Fruit fly (Drosophila melanogaster) whole organism, adult: ENCODE results near the gene dlt.

ENCODE experiments used
- CG11617 ChIP-seq: fragments of 200-800 bp; sonication (Bioruptor generic); optimal IDR thresholded peaks from 2 replicates; lab custom pipeline; 2017; ENCODE audit warnings: mild to moderate bottlenecking, missing biosample characterization, missing genetic modification reagents, missing genetic modification characterization
- CG12768 ChIP-seq: fragments of 200-800 bp; sonication (Bioruptor generic); optimal IDR thresholded peaks from 2 replicates; lab custom pipeline; 2017; ENCODE audit warnings: missing biosample characterization, missing genetic modification characterization, mild to moderate bottlenecking, moderate library complexity, missing genetic modification reagents
- CG14711 ChIP-seq: fragments of 200-800 bp; sonication (Bioruptor generic); optimal IDR thresholded peaks from 2 replicates; lab custom pipeline; 2018; ENCODE audit warnings: missing biosample characterization, mild to moderate bottlenecking, missing genetic modification characterization, moderate library complexity
- CG1620 ChIP-seq: fragments of 200-800 bp; sonication (Bioruptor generic); optimal IDR thresholded peaks from 2 replicates; lab custom pipeline; 2016; ENCODE audit warnings: missing biosample characterization, missing genetic modification characterization
- CG33017 ChIP-seq: fragments of 200-800 bp; sonication (Bioruptor generic); optimal IDR thresholded peaks from 2 replicates; lab custom pipeline; 2018; ENCODE audit warnings: missing biosample characterization, mild to moderate bottlenecking, missing genetic modification characterization, moderate library complexity
- CG5204 ChIP-seq: fragments of 200-800 bp; sonication (Bioruptor generic); optimal IDR thresholded peaks from 2 replicates; lab custom pipeline; 2016; ENCODE audit warnings: missing biosample characterization, missing genetic modification characterization
- CG7045 ChIP-seq: fragments of 200-800 bp; sonication (Bioruptor generic); optimal IDR thresholded peaks from 2 replicates; lab custom pipeline; 2017; ENCODE audit warnings: missing biosample characterization, mild to moderate bottlenecking, missing genetic modification characterization
- CG7101 ChIP-seq: fragments of 200-800 bp; sonication (Bioruptor generic); optimal IDR thresholded peaks from 2 replicates; lab custom pipeline; 2018; ENCODE audit warnings: missing biosample characterization, mild to moderate bottlenecking, missing genetic modification characterization, moderate library complexity
- Clk ChIP-seq: fragments of 200-800 bp; sonication (Bioruptor generic); optimal IDR thresholded peaks from 2 replicates; lab custom pipeline; 2017; ENCODE audit warnings: missing biosample characterization, missing genetic modification characterization
- Crg-1 ChIP-seq: fragments of 200-800 bp; sonication (Bioruptor generic); optimal IDR thresholded peaks from 2 replicates; lab custom pipeline; 2016; ENCODE audit warnings: missing biosample characterization, missing genetic modification characterization
- Hr96 ChIP-seq: fragments of 200-800 bp; sonication (Bioruptor generic); optimal IDR thresholded peaks from 2 replicates; lab custom pipeline; 2016; ENCODE audit warnings: missing biosample characterization, missing genetic modification characterization
- Mnt ChIP-seq: fragments of 200-800 bp; sonication (Bioruptor generic); optimal IDR thresholded peaks from 2 replicates; lab custom pipeline; 2016; ENCODE audit warnings: missing biosample characterization, mild to moderate bottlenecking, missing genetic modification characterization
- bab1 ChIP-seq: fragments of 200-800 bp; sonication (Bioruptor generic); optimal IDR thresholded peaks from 3 replicates; lab custom pipeline; 2019; ENCODE audit warnings: missing biosample characterization, mild to moderate bottlenecking, missing genetic modification characterization, moderate library complexity
- cic ChIP-seq: fragments of 200-800 bp; sonication (Bioruptor generic); optimal IDR thresholded peaks from 2 replicates; lab custom pipeline; 2017; ENCODE audit warnings: missing biosample characterization, mild to moderate bottlenecking, missing genetic modification characterization, moderate library complexity
- cnc ChIP-seq, 2 experiments: fragments of >200 bp; optimal IDR thresholded peaks; 2 replicates each; lab custom pipeline; 2017
- kay ChIP-seq: fragments of 200-800 bp; sonication (Bioruptor generic); peaks from one replicate; lab custom pipeline; 2016; ENCODE audit warnings: missing biosample characterization, missing genetic modification characterization, borderline replicate concordance
- ovo ChIP-seq: fragments of 200-800 bp; sonication (Bioruptor generic); optimal IDR thresholded peaks from 2 replicates; lab custom pipeline; 2016; ENCODE audit warnings: missing biosample characterization, missing genetic modification characterization
- pad ChIP-seq: fragments of 200-800 bp; sonication (Bioruptor generic); optimal IDR thresholded peaks from 3 replicates; lab custom pipeline; 2017; ENCODE audit warnings: missing biosample characterization, missing genetic modification characterization, mild to moderate bottlenecking, moderate library complexity, missing genetic modification reagents
- tj ChIP-seq: fragments of 200-800 bp; sonication (Bioruptor generic); optimal IDR thresholded peaks from 3 replicates; lab custom pipeline; 2017; ENCODE audit warnings: missing biosample characterization, mild to moderate bottlenecking, missing genetic modification characterization, moderate library complexity
- toe ChIP-seq: fragments of 200-800 bp; sonication (Bioruptor generic); optimal IDR thresholded peaks from 2 replicates; lab custom pipeline; 2016; ENCODE audit warnings: missing biosample characterization, missing genetic modification characterization

Gene dlt

dm6 chr3L:1755458-1755984, 39.6 kb downstream of the dlt start, which contains the start of gene Cht2:
Cht2 (minus strand) TSS chr3L:1755934.
- TF ChIP-seq tj (GFP tag; lab: Kevin White, UChicago) (peak; percentile 52), Mnt (GFP tag; lab: Kevin White, UChicago) (peak; percentile 20), CG1620 (GFP tag; lab: Kevin White, UChicago) (no peak), CG33017 (tag; lab: Kevin White, UChicago) (no peak), pad (GFP tag; lab: Kevin White, UChicago) (peak; percentile 71), cic (GFP tag; lab: Kevin White, UChicago) (no peak), CG14711 (tag; lab: Kevin White, UChicago) (no peak)

- TF ChIP-seq CG14711 (tag; lab: Kevin White, UChicago) (no peak), Crg-1 (GFP tag; lab: Kevin White, UChicago) (no peak), kay (GFP tag; lab: Kevin White, UChicago) (no peak), CG1620 (GFP tag; lab: Kevin White, UChicago) (no peak), CG33017 (tag; lab: Kevin White, UChicago) (no peak), CG7101 (tag; lab: Kevin White, UChicago) (no peak), Mnt (GFP tag; lab: Kevin White, UChicago) (no peak), pad (GFP tag; lab: Kevin White, UChicago) (no peak), CG7045 (GFP tag; lab: Kevin White, UChicago) (no peak), cnc (optimal IDR thresholded peaks at IDR 0.05; lab: Kevin White, UChicago) (no peak), CG5204 (no peak), bab1 (GFP tag; lab: Kevin White, UChicago) (no peak), toe (no peak), CG12768 (GFP tag; lab: Kevin White, UChicago) (no peak), Hr96 (no peak), CG11617 (GFP tag; lab: Kevin White, UChicago) (no peak), cic (GFP tag; lab: Kevin White, UChicago) (no peak), tj (GFP tag; lab: Kevin White, UChicago) (no peak)
Measured at dm6 chr3L:1754935-1755334, 40.2 kb downstream of the dlt start.

dm6 chr3L:1754262-1754661, 40.9 kb downstream of the dlt start:
- TF ChIP-seq tj (GFP tag; lab: Kevin White, UChicago) = peak; percentile 33
- no peak for TF ChIP-seq CG7101 (tag; lab: Kevin White, UChicago)

dm6 chr3L:1748218-1748617, 46.9 kb downstream of the dlt start:
- no peak for TF ChIP-seq Clk (GFP tag; lab: Kevin White, UChicago)
- TF ChIP-seq CG14711 (tag; lab: Kevin White, UChicago) = no peak
- TF ChIP-seq ovo = no peak
- TF ChIP-seq cnc (optimal IDR thresholded peaks at IDR 0.05; lab: Kevin White, UChicago) = no peak
- TF ChIP-seq CG12768 (GFP tag; lab: Kevin White, UChicago) = no peak
- no peak for TF ChIP-seq CG11617 (GFP tag; lab: Kevin White, UChicago)
- TF ChIP-seq tj (GFP tag; lab: Kevin White, UChicago) = no peak
- TF ChIP-seq Crg-1 (GFP tag; lab: Kevin White, UChicago) = no peak
- no peak for TF ChIP-seq cic (GFP tag; lab: Kevin White, UChicago)
- TF ChIP-seq CG33017 (tag; lab: Kevin White, UChicago) = no peak
- TF ChIP-seq CG5204 = no peak
- no peak for TF ChIP-seq CG7101 (tag; lab: Kevin White, UChicago)
- TF ChIP-seq pad (GFP tag; lab: Kevin White, UChicago) = no peak
- TF ChIP-seq bab1 (GFP tag; lab: Kevin White, UChicago) = no peak
- TF ChIP-seq CG7045 (GFP tag; lab: Kevin White, UChicago) = no peak

dm6 chr3L:1746338-1747199, 48.6 kb downstream of the dlt start, which contains the start of gene CG13921:
CG13921 (plus strand) TSS chr3L:1746907.
- peak; percentile 84 for TF ChIP-seq CG7101 (tag; lab: Kevin White, UChicago)
- TF ChIP-seq bab1 (GFP tag; lab: Kevin White, UChicago) = peak; percentile 98
- TF ChIP-seq Mnt (GFP tag; lab: Kevin White, UChicago) = peak; percentile 45
- TF ChIP-seq CG7045 (GFP tag; lab: Kevin White, UChicago) = peak; percentile 84
- TF ChIP-seq CG11617 (GFP tag; lab: Kevin White, UChicago) = peak; percentile 76
- TF ChIP-seq cnc (optimal IDR thresholded peaks at IDR 0.05; lab: Kevin White, UChicago) = no peak
- peak; percentile 69 for TF ChIP-seq toe
- peak; percentile 83 for TF ChIP-seq Crg-1 (GFP tag; lab: Kevin White, UChicago)
- TF ChIP-seq ovo = peak; percentile 24
- peak; percentile 84 for TF ChIP-seq CG14711 (tag; lab: Kevin White, UChicago)
- TF ChIP-seq kay (GFP tag; lab: Kevin White, UChicago) = no peak
- peak; percentile 55 for TF ChIP-seq Clk (GFP tag; lab: Kevin White, UChicago)
- no peak for TF ChIP-seq cic (GFP tag; lab: Kevin White, UChicago)
- peak; percentile 66 for TF ChIP-seq CG5204
- TF ChIP-seq pad (GFP tag; lab: Kevin White, UChicago) = peak; percentile 80
- peak; percentile 60 for TF ChIP-seq CG12768 (GFP tag; lab: Kevin White, UChicago)
- TF ChIP-seq tj (GFP tag; lab: Kevin White, UChicago) = peak; percentile 81
- TF ChIP-seq CG33017 (tag; lab: Kevin White, UChicago) = peak; percentile 67
- TF ChIP-seq Hr96 = peak; percentile 78
- peak; percentile 84 for TF ChIP-seq CG1620 (GFP tag; lab: Kevin White, UChicago)
